Worm (Caenorhabditis elegans): Measurements from ENCODE around the gene Y40C7B.4.

Y40C7B.4 gene

ce11 chrX:17237439-17237838, 19.1 kb downstream of the Y40C7B.4 start, which contains the start of gene T25G12.11:
TSS of gene T25G12.11 (minus strand) at chrX:17237539.
- no peak for TF ChIP-seq tab-1 (GFP tag; IDR thresholded peaks at IDR 0.05)
- no peak for TF ChIP-seq flt-1 (GFP tag; IDR thresholded peaks at IDR 0.05)
- TF ChIP-seq cog-1 (tag; optimal IDR thresholded peaks at IDR 0.05), result no peak
- no peak for TF ChIP-seq ztf-23 (GFP tag; IDR thresholded peaks at IDR 0.05)

ce11 chrX:17235749-17236561, 20.6 kb downstream of the Y40C7B.4 start, which contains the start of gene dhs-30:
TSS of gene dhs-30 (minus strand) at chrX:17235838.
- TF ChIP-seq T22C8.4 (GFP tag; IDR thresholded peaks at IDR 0.05) (no peak), ztf-29 (GFP tag; IDR thresholded peaks at IDR 0.05) (no peak)

DNA sequence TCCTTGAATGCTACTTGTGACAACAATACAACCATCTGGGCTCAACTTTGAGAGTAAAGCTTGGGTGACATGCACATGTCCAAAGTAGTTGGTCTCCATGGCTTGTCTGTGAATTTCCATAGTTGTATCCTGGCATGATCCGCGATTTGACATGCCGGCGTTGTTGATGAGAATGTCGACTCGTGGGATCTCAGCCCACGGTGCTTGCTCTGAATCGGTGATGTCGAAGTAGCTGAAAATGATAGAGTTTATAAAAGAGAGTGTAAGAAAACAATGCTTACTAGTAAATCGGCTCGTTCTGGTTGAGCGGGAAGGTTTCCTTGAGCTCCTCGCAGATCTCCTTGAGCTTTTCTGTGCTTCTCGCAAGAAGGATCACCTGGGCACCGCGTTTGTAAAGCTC, 21.6 kb downstream of the Y40C7B.4 start:
- TF ChIP-seq ref-1 (GFP tag; conservative IDR thresholded peaks at IDR 0.05), result no peak
- no peak for TF ChIP-seq flt-1 (GFP tag; IDR thresholded peaks at IDR 0.05)
- no peak for TF ChIP-seq klf-2 (GFP tag; conservative IDR thresholded peaks at IDR 0.05)
- TF ChIP-seq ztf-23 (GFP tag; IDR thresholded peaks at IDR 0.05), result no peak
- TF ChIP-seq ztf-29 (GFP tag; IDR thresholded peaks at IDR 0.05), result no peak
- TF ChIP-seq med-1 (GFP tag; optimal IDR thresholded peaks at IDR 0.05; ENCODE audit: insufficient read depth), result no peak
- TF ChIP-seq cog-1 (tag; optimal IDR thresholded peaks at IDR 0.05), result no peak
- TF ChIP-seq tab-1 (GFP tag; IDR thresholded peaks at IDR 0.05), result no peak
- TF ChIP-seq T22C8.4 (GFP tag; IDR thresholded peaks at IDR 0.05), result no peak

ce11 chrX:17231348-17231747, 25.2 kb downstream of the Y40C7B.4 start, which contains the start of gene T25G12.3:
TSS of gene T25G12.3 (plus strand) at chrX:17231648.
- TF ChIP-seq tab-1 (GFP tag; IDR thresholded peaks at IDR 0.05) (no peak), T22C8.4 (GFP tag; IDR thresholded peaks at IDR 0.05) (no peak), flt-1 (GFP tag; IDR thresholded peaks at IDR 0.05) (no peak), klf-2 (GFP tag; conservative IDR thresholded peaks at IDR 0.05) (no peak), ztf-29 (GFP tag; IDR thresholded peaks at IDR 0.05) (no peak), med-1 (GFP tag; optimal IDR thresholded peaks at IDR 0.05; ENCODE audit: insufficient read depth) (no peak), ref-1 (GFP tag; conservative IDR thresholded peaks at IDR 0.05) (no peak), cog-1 (tag; optimal IDR thresholded peaks at IDR 0.05) (no peak), ztf-23 (GFP tag; IDR thresholded peaks at IDR 0.05) (no peak)

DNA sequence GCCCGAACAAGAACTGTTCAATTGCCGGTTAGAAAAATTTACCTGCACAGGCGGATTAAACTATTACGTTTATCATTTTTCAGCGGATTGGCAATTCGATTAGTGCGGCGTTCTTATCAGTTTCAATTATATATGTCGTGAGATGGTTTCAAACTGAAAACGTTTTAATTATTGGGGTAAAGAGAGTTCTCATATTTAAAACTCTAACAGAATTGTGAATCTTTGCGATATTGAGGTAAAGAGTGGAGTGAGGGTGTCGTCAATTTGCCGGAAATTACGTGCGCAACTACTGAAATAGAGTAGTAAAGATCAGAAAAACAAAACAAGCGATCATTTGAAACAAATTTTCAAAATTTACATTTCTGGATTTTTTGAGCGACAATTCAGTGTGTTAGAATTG, 26.5 kb downstream of the Y40C7B.4 start, which contains the start of gene T25G12.6:
TSS of gene T25G12.6 (minus strand) at position 101 of the 400 bp plus-strand sequence.
- TF ChIP-seq cog-1 (tag; optimal IDR thresholded peaks at IDR 0.05) (no peak), T22C8.4 (GFP tag; IDR thresholded peaks at IDR 0.05) (no peak), flt-1 (GFP tag; IDR thresholded peaks at IDR 0.05) (no peak), tab-1 (GFP tag; IDR thresholded peaks at IDR 0.05) (no peak), ztf-23 (GFP tag; IDR thresholded peaks at IDR 0.05) (no peak), ref-1 (GFP tag; conservative IDR thresholded peaks at IDR 0.05) (no peak), klf-2 (GFP tag; conservative IDR thresholded peaks at IDR 0.05) (no peak), med-1 (GFP tag; optimal IDR thresholded peaks at IDR 0.05; ENCODE audit: insufficient read depth) (no peak), ztf-29 (GFP tag; IDR thresholded peaks at IDR 0.05) (no peak)

DNA sequence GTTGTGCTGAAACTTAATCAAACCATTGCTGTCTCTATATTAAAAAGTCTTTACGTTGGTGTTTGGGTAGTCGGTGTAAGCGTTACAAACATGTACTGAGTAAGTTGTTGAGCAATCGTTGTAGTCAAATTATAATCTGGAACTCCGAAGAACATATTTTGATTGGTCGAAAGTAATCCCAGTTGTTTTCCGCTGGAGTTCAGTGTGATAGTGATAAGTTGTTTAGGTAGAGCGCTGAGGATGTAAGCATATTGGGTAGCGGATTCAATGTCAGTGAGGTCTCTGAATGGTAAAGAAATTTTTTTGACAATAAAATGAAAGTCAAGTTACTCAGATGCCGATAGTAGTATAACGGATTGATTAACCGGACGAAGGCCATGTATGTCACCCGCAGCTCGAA, 29.2 kb downstream of the Y40C7B.4 start:
- no peak for TF ChIP-seq flt-1 (GFP tag; IDR thresholded peaks at IDR 0.05)
- TF ChIP-seq tab-1 (GFP tag; IDR thresholded peaks at IDR 0.05), result no peak
- no peak for TF ChIP-seq ztf-29 (GFP tag; IDR thresholded peaks at IDR 0.05)
- no peak for TF ChIP-seq ref-1 (GFP tag; conservative IDR thresholded peaks at IDR 0.05)
- TF ChIP-seq med-1 (GFP tag; optimal IDR thresholded peaks at IDR 0.05; ENCODE audit: insufficient read depth), result no peak
- TF ChIP-seq cog-1 (tag; optimal IDR thresholded peaks at IDR 0.05), result no peak
- no peak for TF ChIP-seq T22C8.4 (GFP tag; IDR thresholded peaks at IDR 0.05)
- no peak for TF ChIP-seq ztf-23 (GFP tag; IDR thresholded peaks at IDR 0.05)
- no peak for TF ChIP-seq klf-2 (GFP tag; conservative IDR thresholded peaks at IDR 0.05)

DNA sequence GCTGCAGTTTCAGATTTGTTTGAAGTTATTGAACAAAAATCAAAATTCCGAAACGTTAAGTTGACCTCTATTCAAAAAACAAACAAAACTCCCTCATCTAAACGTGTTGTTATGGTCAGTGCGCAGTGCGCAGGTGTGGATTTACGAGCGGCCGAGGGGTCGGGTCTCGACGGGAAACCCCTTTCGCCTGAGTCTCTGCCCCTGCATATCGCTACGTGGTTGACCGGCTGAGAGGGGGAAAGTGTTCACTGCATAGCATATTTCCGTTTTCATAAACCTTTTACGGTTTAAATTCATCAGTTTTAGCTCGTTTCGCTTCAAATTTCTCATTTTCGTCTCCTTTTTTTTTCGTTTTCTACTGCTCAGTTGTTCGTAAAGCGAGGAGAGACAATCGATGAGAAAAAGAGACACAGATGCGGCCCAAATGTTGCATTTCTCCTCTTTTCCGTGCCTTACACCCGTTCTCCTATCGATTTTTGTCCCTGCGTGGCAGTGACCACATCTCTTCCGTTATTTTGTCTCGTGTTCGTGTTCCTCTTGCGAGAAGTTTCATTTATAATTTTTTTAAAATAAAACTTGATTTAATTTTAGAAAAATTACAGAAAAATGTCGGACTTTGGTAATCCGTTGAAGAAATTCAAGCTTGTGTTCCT, 34.6 kb downstream of the Y40C7B.4 start, which contains the start of gene rab-6.2:
TSS of gene rab-6.2 (plus strand) at position 603 of the 653 bp plus-strand sequence.
- 0 out of 2 replicates have a peak, but pooled peaks have one; percentile 17 for TF ChIP-seq flt-1 (GFP tag; IDR thresholded peaks at IDR 0.05)
- no peak for TF ChIP-seq T22C8.4 (GFP tag; IDR thresholded peaks at IDR 0.05)

ce11 chrX:17217050-17217813, 39.4 kb downstream of the Y40C7B.4 start, which contains the start of gene acdh-7:
TSS of gene acdh-7 (minus strand) at chrX:17217105.
- TF ChIP-seq med-1 (GFP tag; optimal IDR thresholded peaks at IDR 0.05; ENCODE audit: insufficient read depth) (no peak), klf-2 (GFP tag; conservative IDR thresholded peaks at IDR 0.05) (no peak), ztf-29 (GFP tag; IDR thresholded peaks at IDR 0.05) (no peak), ref-1 (GFP tag; conservative IDR thresholded peaks at IDR 0.05) (no peak), ztf-23 (GFP tag; IDR thresholded peaks at IDR 0.05) (0 out of 2 replicates have a peak, but pooled peaks have one; percentile 35), cog-1 (tag; optimal IDR thresholded peaks at IDR 0.05) (no peak), tab-1 (GFP tag; IDR thresholded peaks at IDR 0.05) (no peak), T22C8.4 (GFP tag; IDR thresholded peaks at IDR 0.05) (peak; percentile 44; the same call in 1 of the 2 replicates)

DNA sequence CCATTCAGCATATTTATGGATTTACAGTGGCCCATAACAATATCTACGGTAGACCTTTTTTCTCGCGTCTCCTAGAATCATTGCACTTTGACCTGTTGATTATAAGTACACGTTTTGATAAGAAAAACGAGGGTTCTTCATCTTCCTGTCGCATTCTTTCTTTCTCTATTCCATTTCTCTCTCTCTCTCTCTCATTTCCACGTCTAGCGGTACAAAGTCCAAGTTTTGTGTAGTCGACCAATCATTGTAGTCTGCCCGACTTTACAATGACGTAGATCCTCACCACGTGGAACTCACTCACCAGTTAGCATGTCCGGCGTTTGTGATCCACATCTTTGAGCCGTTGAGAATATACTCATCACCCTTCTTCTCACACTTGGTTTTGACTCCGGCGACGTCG, 40.4 kb downstream of the Y40C7B.4 start:
- TF ChIP-seq flt-1 (GFP tag; IDR thresholded peaks at IDR 0.05), result no peak
- TF ChIP-seq ztf-29 (GFP tag; IDR thresholded peaks at IDR 0.05), result no peak
- no peak for TF ChIP-seq klf-2 (GFP tag; conservative IDR thresholded peaks at IDR 0.05)
- TF ChIP-seq ztf-23 (GFP tag; IDR thresholded peaks at IDR 0.05), result no peak
